Fruit fly (Drosophila melanogaster): ENCODE results near the gene CG11068.

Gene CG11068

dm6 chrX:13948805-13949361, 6.2 kb upstream of the CG11068 start:
- TF ChIP-seq dsf (GFP tag; optimal IDR thresholded peaks at IDR 0.05; ENCODE audit: borderline replicate concordance): no peak
- TF ChIP-seq Sp1 (GFP tag; optimal IDR thresholded peaks at IDR 0.05): peak; percentile 16
- TF ChIP-seq h (GFP tag; optimal IDR thresholded peaks at IDR 0.05): no peak
- no peak for TF ChIP-seq dl (GFP tag; optimal IDR thresholded peaks at IDR 0.05; ENCODE audit: insufficient read depth in 1 of 2, partially characterized antibody in 2 of 2)
- TF ChIP-seq fru (GFP tag; optimal IDR thresholded peaks at IDR 0.05): peak; percentile 68
- no peak for TF ChIP-seq Myc (optimal IDR thresholded peaks at IDR 0.05)
- TF ChIP-seq woc (GFP tag; optimal IDR thresholded peaks at IDR 0.05): no peak
- no peak for TF ChIP-seq Jra (GFP tag; optimal IDR thresholded peaks at IDR 0.05)
- TF ChIP-seq CrebA (GFP tag; optimal IDR thresholded peaks at IDR 0.05; ENCODE audit: borderline replicate concordance): peak; percentile 1
- peak; percentile 72 for TF ChIP-seq psq (GFP tag; optimal IDR thresholded peaks at IDR 0.05)
- TF ChIP-seq Vsx2 (GFP tag; optimal IDR thresholded peaks at IDR 0.05; ENCODE audit: partially characterized antibody): peak; percentile 18
- no peak for TF ChIP-seq dmrt93B (GFP tag; optimal IDR thresholded peaks at IDR 0.05)

dm6 chrX:13951403-13951802, 3.6 kb upstream of the CG11068 start:
- TF ChIP-seq foxo (GFP tag; optimal IDR thresholded peaks at IDR 0.05) (peak in 1 of 2 experiments; percentile 25), HLH106 (tag; optimal IDR thresholded peaks at IDR 0.05) (peak; percentile 33), h (GFP tag; optimal IDR thresholded peaks at IDR 0.05) (peak; percentile 31), Jra (GFP tag; optimal IDR thresholded peaks at IDR 0.05) (no peak), Sp1 (GFP tag; optimal IDR thresholded peaks at IDR 0.05) (peak; percentile 21), dsf (GFP tag; optimal IDR thresholded peaks at IDR 0.05; ENCODE audit: borderline replicate concordance) (no peak), Hnf4 (GFP tag; optimal IDR thresholded peaks at IDR 0.05) (no peak)

dm6 chrX:13954286-13954685, 750 bp upstream of the CG11068 start:
- TF ChIP-seq Hnf4 (GFP tag; optimal IDR thresholded peaks at IDR 0.05) (no peak), Jra (GFP tag; optimal IDR thresholded peaks at IDR 0.05) (no peak), Hr78 (GFP tag; optimal IDR thresholded peaks at IDR 0.05) (no peak), psq (GFP tag; optimal IDR thresholded peaks at IDR 0.05) (no peak), GATAd (GFP tag; optimal IDR thresholded peaks at IDR 0.05) (no peak), HLH106 (tag; optimal IDR thresholded peaks at IDR 0.05) (no peak), Rel (GFP tag; optimal IDR thresholded peaks at IDR 0.05) (no peak), Rel (tag; optimal IDR thresholded peaks at IDR 0.05) (no peak), dsf (GFP tag; optimal IDR thresholded peaks at IDR 0.05; ENCODE audit: borderline replicate concordance) (no peak), woc (GFP tag; optimal IDR thresholded peaks at IDR 0.05) (no peak), sv (GFP tag; optimal IDR thresholded peaks at IDR 0.05) (no peak), Dif (GFP tag; optimal IDR thresholded peaks at IDR 0.05; ENCODE audit: partially characterized antibody) (no peak)

dm6 chrX:13964822-13965221, 9.8 kb downstream of the CG11068 start:
- no peak for TF ChIP-seq GATAd (GFP tag; optimal IDR thresholded peaks at IDR 0.05)
- no peak for TF ChIP-seq fru (GFP tag; optimal IDR thresholded peaks at IDR 0.05)
- TF ChIP-seq Rel (GFP tag; optimal IDR thresholded peaks at IDR 0.05): no peak
- no peak for TF ChIP-seq Rel (tag; optimal IDR thresholded peaks at IDR 0.05)
- no peak for TF ChIP-seq N (GFP tag; optimal IDR thresholded peaks at IDR 0.05)
- TF ChIP-seq Jra (GFP tag; optimal IDR thresholded peaks at IDR 0.05): no peak
- TF ChIP-seq sage (GFP tag; optimal IDR thresholded peaks at IDR 0.05): no peak
- TF ChIP-seq brk (GFP tag; optimal IDR thresholded peaks at IDR 0.05): no peak
- TF ChIP-seq CG9705 (GFP tag; optimal IDR thresholded peaks at IDR 0.05): no peak
- no peak for TF ChIP-seq Hnf4 (GFP tag; optimal IDR thresholded peaks at IDR 0.05)
- TF ChIP-seq Myc (optimal IDR thresholded peaks at IDR 0.05): no peak
- TF ChIP-seq Mio (GFP tag; optimal IDR thresholded peaks at IDR 0.05): no peak
- TF ChIP-seq sv (GFP tag; optimal IDR thresholded peaks at IDR 0.05): no peak
- TF ChIP-seq Abd-B (GFP tag; optimal IDR thresholded peaks at IDR 0.05): no peak
- TF ChIP-seq jim (GFP tag; optimal IDR thresholded peaks at IDR 0.05): no peak

dm6 chrX:13972402-13972994, 17.5 kb downstream of the CG11068 start:
- peak; percentile 2 for TF ChIP-seq h (GFP tag; optimal IDR thresholded peaks at IDR 0.05)
- no peak for TF ChIP-seq CG9705 (GFP tag; optimal IDR thresholded peaks at IDR 0.05)
- TF ChIP-seq sage (GFP tag; optimal IDR thresholded peaks at IDR 0.05): no peak
- no peak for TF ChIP-seq woc (GFP tag; optimal IDR thresholded peaks at IDR 0.05)
- TF ChIP-seq fru (GFP tag; optimal IDR thresholded peaks at IDR 0.05): no peak
- no peak for TF ChIP-seq rgr (GFP tag; optimal IDR thresholded peaks at IDR 0.05)
- TF ChIP-seq foxo (GFP tag; optimal IDR thresholded peaks at IDR 0.05): peak in 1 of 2 experiments; percentile 4
- no peak for TF ChIP-seq Hnf4 (GFP tag; optimal IDR thresholded peaks at IDR 0.05)
- TF ChIP-seq jim (GFP tag; optimal IDR thresholded peaks at IDR 0.05): no peak
- TF ChIP-seq CrebA (GFP tag; optimal IDR thresholded peaks at IDR 0.05; ENCODE audit: borderline replicate concordance): no peak
- no peak for TF ChIP-seq Hr78 (GFP tag; optimal IDR thresholded peaks at IDR 0.05)
- TF ChIP-seq dsf (GFP tag; optimal IDR thresholded peaks at IDR 0.05; ENCODE audit: borderline replicate concordance): no peak
- no peak for TF ChIP-seq ey (GFP tag; optimal IDR thresholded peaks at IDR 0.05)
- TF ChIP-seq Abd-B (GFP tag; optimal IDR thresholded peaks at IDR 0.05): no peak
